Worm (Caenorhabditis elegans) whole organism, midembryonic: Measurements from ENCODE around the gene C01G12.5.

Experiments used
- klf-2 ChIP-seq: fragments of 200-800 bp; sonication (Bioruptor generic); conservative IDR thresholded peaks from 2 replicates; pipeline ENCODE4 v1.3.6; 2022; ENCODE audit warnings: missing genetic modification reagents, missing genetic modification characterization, missing compliant biosample characterization
- ref-1 ChIP-seq: fragments of 200-800 bp; sonication (Bioruptor generic); conservative IDR thresholded peaks from 2 replicates; pipeline ENCODE4 v1.3.6; 2022; ENCODE audit warnings: missing genetic modification reagents, missing genetic modification characterization, missing compliant biosample characterization
- ztf-23 ChIP-seq: fragments of 200-800 bp; sonication (Bioruptor generic); IDR thresholded peaks from 2 replicates; pipeline ENCODE4 v1.3.6; 2022; ENCODE audit warnings: missing genetic modification reagents, missing genetic modification characterization, missing compliant biosample characterization

- TF ChIP-seq ztf-23 (GFP tag; lab: Robert Waterston, UW) (no peak), ref-1 (GFP tag; lab: Robert Waterston, UW) (no peak), klf-2 (no peak)
These were observed 855 bp upstream of the C01G12.5 start, which contains the start of gene nspb-10 for ce11 chrII:14588162-14588561.
